Worm (Caenorhabditis elegans) whole organism, L3 larva: ENCODE results near the gene R02F2.5.
A peak's percentile ranks its signal among the peaks of the same experiment; 100 is the strongest.

Source experiments
- R02D3.7 ChIP-seq: fragments of 150-350 bp; optimal IDR thresholded peaks from 2 replicates; lab custom pipeline; 2014; ENCODE audit warnings: missing biosample characterization, missing genetic modification characterization
- ZK546.5 ChIP-seq: sonication (generic microtip); optimal IDR thresholded peaks from 2 replicates; lab custom pipeline; 2017; ENCODE audit warnings: missing biosample characterization, missing genetic modification characterization
- aly-2 ChIP-seq: fragments of 150-350 bp; optimal IDR thresholded peaks from 2 replicates; lab custom pipeline; 2014; ENCODE audit warnings: missing biosample characterization, missing genetic modification characterization
- ceh-16 ChIP-seq: sonication (generic microtip); optimal IDR thresholded peaks from 2 replicates; lab custom pipeline; 2017; ENCODE audit warnings: missing biosample characterization, missing genetic modification characterization
- ceh-28 ChIP-seq: fragments of 150-350 bp; optimal IDR thresholded peaks from 2 replicates; lab custom pipeline; 2014; ENCODE audit warnings: missing biosample characterization, missing genetic modification reagents, missing genetic modification characterization
- ceh-82 ChIP-seq: fragments of 150-350 bp; optimal IDR thresholded peaks from 2 replicates; lab custom pipeline; 2014; ENCODE audit warnings: missing biosample characterization, missing genetic modification characterization
- ceh-9 ChIP-seq: sonication (generic microtip); optimal IDR thresholded peaks from 2 replicates; lab custom pipeline; 2018; ENCODE audit warnings: missing biosample characterization, missing genetic modification characterization
- elt-1 ChIP-seq: fragments of 150-350 bp; optimal IDR thresholded peaks from 2 replicates; lab custom pipeline; 2014; ENCODE audit warnings: missing biosample characterization, missing genetic modification characterization
- elt-2 ChIP-seq: sonication (generic microtip); optimal IDR thresholded peaks from 2 replicates; lab custom pipeline; 2016; ENCODE audit warnings: missing genetic modification reagents, mild to moderate bottlenecking, missing genetic modification characterization, missing compliant biosample characterization
- elt-3 ChIP-seq, 3 experiments: fragments of 150-350 bp in 1 of 3; sonication (generic microtip) in 2 of 3; optimal IDR thresholded peaks; 2 replicates in 2 of 3; 4 replicates in 1 of 3; lab custom pipeline; 2014 to 2017; ENCODE audit warnings: missing biosample characterization in 3 of 3, missing genetic modification characterization in 3 of 3
- eor-1 ChIP-seq, 2 experiments: fragments of 150-350 bp; optimal IDR thresholded peaks; 2 replicates each; lab custom pipeline; 2014 to 2018; ENCODE audit warnings: missing biosample characterization in 2 of 2, missing genetic modification characterization in 2 of 2
- fkh-10 ChIP-seq: sonication (generic microtip); optimal IDR thresholded peaks from 2 replicates; lab custom pipeline; 2017; ENCODE audit warnings: missing biosample characterization, missing genetic modification reagents, missing genetic modification characterization
- fkh-2 ChIP-seq: fragments of 150-350 bp; optimal IDR thresholded peaks from 2 replicates; lab custom pipeline; 2014; ENCODE audit warnings: missing biosample characterization, missing genetic modification reagents, missing genetic modification characterization
- fos-1 ChIP-seq: fragments of 150-350 bp; optimal IDR thresholded peaks from 2 replicates; lab custom pipeline; 2014; ENCODE audit warnings: missing biosample characterization, missing genetic modification characterization
- hmg-11 ChIP-seq: sonication (generic microtip); optimal IDR thresholded peaks from 2 replicates; lab custom pipeline; 2016; ENCODE audit warnings: missing genetic modification characterization, missing compliant biosample characterization
- jun-1 ChIP-seq: fragments of 150-350 bp; optimal IDR thresholded peaks from 2 replicates; lab custom pipeline; 2014; ENCODE audit warnings: missing biosample characterization, missing genetic modification reagents, missing genetic modification characterization
- lin-15B ChIP-seq: fragments of 150-350 bp; optimal IDR thresholded peaks from 2 replicates; lab custom pipeline; 2014; ENCODE audit warnings: missing biosample characterization, missing genetic modification characterization
- lsy-12 ChIP-seq: sonication (generic microtip); optimal IDR thresholded peaks from 2 replicates; lab custom pipeline; 2016; ENCODE audit warnings: mild to moderate bottlenecking, missing genetic modification characterization, missing compliant biosample characterization
- mdl-1 ChIP-seq: fragments of 150-350 bp; optimal IDR thresholded peaks from 2 replicates; lab custom pipeline; 2014; ENCODE audit warnings: missing biosample characterization, missing genetic modification characterization
- mml-1 ChIP-seq: fragments of 150-350 bp; sonication (generic microtip); optimal IDR thresholded peaks from 3 replicates; lab custom pipeline; 2014; ENCODE audit warnings: missing biosample characterization, missing genetic modification characterization
- nhr-11 ChIP-seq: fragments of 150-350 bp; optimal IDR thresholded peaks from 2 replicates; lab custom pipeline; 2014; ENCODE audit warnings: missing biosample characterization, missing genetic modification characterization
- nhr-23 ChIP-seq: fragments of 150-350 bp; optimal IDR thresholded peaks from 2 replicates; lab custom pipeline; 2014; ENCODE audit warnings: missing biosample characterization, missing genetic modification reagents, missing genetic modification characterization
- nhr-25 ChIP-seq: sonication (generic microtip); optimal IDR thresholded peaks from 2 replicates; lab custom pipeline; 2017; ENCODE audit warnings: missing biosample characterization, missing genetic modification characterization
- nhr-28 ChIP-seq: fragments of 150-350 bp; optimal IDR thresholded peaks from 2 replicates; lab custom pipeline; 2014; ENCODE audit warnings: missing biosample characterization, missing genetic modification characterization
- nhr-43 ChIP-seq: sonication (generic microtip); optimal IDR thresholded peaks from 2 replicates; lab custom pipeline; 2016; ENCODE audit warnings: mild to moderate bottlenecking, missing genetic modification characterization, missing compliant biosample characterization; ENCODE audit not compliant: poor library complexity, severe bottlenecking
- nhr-67 ChIP-seq: fragments of 150-350 bp; optimal IDR thresholded peaks from 2 replicates; lab custom pipeline; 2014; ENCODE audit warnings: missing biosample characterization, missing genetic modification characterization
- nhr-76 ChIP-seq: fragments of 150-350 bp; sonication (generic microtip); optimal IDR thresholded peaks from 5 replicates; lab custom pipeline; 2014; ENCODE audit warnings: missing biosample characterization, missing genetic modification characterization
- nhr-77 ChIP-seq: fragments of 150-350 bp; optimal IDR thresholded peaks from 2 replicates; lab custom pipeline; 2014; ENCODE audit warnings: missing biosample characterization, missing genetic modification characterization
- pha-4 ChIP-seq: fragments of 150-350 bp; optimal IDR thresholded peaks from 2 replicates; lab custom pipeline; 2014; ENCODE audit warnings: missing biosample characterization, missing genetic modification reagents, missing genetic modification characterization
- sea-2 ChIP-seq: fragments of 150-350 bp; sonication (generic microtip); optimal IDR thresholded peaks from 4 replicates; lab custom pipeline; 2014; ENCODE audit warnings: missing biosample characterization, missing genetic modification reagents, missing genetic modification characterization
- snpc-4 ChIP-seq: fragments of 150-350 bp; optimal IDR thresholded peaks from 2 replicates; lab custom pipeline; 2014; ENCODE audit warnings: missing biosample characterization, missing genetic modification characterization
- tbx-2 ChIP-seq: sonication (generic microtip); optimal IDR thresholded peaks from 2 replicates; lab custom pipeline; 2016; ENCODE audit warnings: mild to moderate bottlenecking, missing genetic modification characterization, missing compliant biosample characterization
- unc-39 ChIP-seq: sonication (generic microtip); optimal IDR thresholded peaks from 4 replicates; lab custom pipeline; 2017; ENCODE audit warnings: missing biosample characterization, missing genetic modification characterization
- unc-62 ChIP-seq: fragments of 150-350 bp; sonication (generic microtip); optimal IDR thresholded peaks from 4 replicates; lab custom pipeline; 2014; ENCODE audit warnings: missing biosample characterization, missing genetic modification reagents, missing genetic modification characterization
- zag-1 ChIP-seq: fragments of 150-350 bp; optimal IDR thresholded peaks from 2 replicates; lab custom pipeline; 2014; ENCODE audit warnings: missing biosample characterization, missing genetic modification characterization
- ztf-11 ChIP-seq: fragments of 150-350 bp; optimal IDR thresholded peaks from 2 replicates; lab custom pipeline; 2014; ENCODE audit warnings: missing biosample characterization, missing genetic modification characterization
- ztf-4 ChIP-seq: fragments of 150-350 bp; optimal IDR thresholded peaks from 2 replicates; lab custom pipeline; 2014; ENCODE audit warnings: missing biosample characterization, missing genetic modification characterization

The R02F2.5 gene

ce11 chrIII:5506023-5506597 is 27.0 kb downstream of the R02F2.5 start (continued):
- TF ChIP-seq fos-1 (tag; lab: Kevin White, UChicago) (no peak), nhr-23 (tag; lab: Kevin White, UChicago) (peak; percentile 79), mdl-1 (no peak), aly-2 (tag; lab: Kevin White, UChicago) (no peak), nhr-77 (tag; lab: Kevin White, UChicago) (no peak), nhr-76 (no peak), ceh-16 (no peak), nhr-28 (tag; lab: Kevin White, UChicago) (no peak), elt-2 (tag; lab: Kevin White, UChicago) (peak; percentile 36), tbx-2 (peak; percentile 27), unc-62 (GFP tag; lab: Kevin White, UChicago) (no peak), nhr-43 (tag; lab: Kevin White, UChicago) (peak; percentile 71), pha-4 (tag; lab: Kevin White, UChicago) (peak; percentile 35), lsy-12 (tag; lab: Kevin White, UChicago) (peak; percentile 72), R02D3.7 (tag; lab: Kevin White, UChicago) (peak; percentile 56), sea-2 (GFP tag; lab: Kevin White, UChicago) (no peak), ceh-9 (tag; lab: Kevin White, UChicago) (no peak), mml-1 (tag; lab: Kevin White, UChicago) (no peak), unc-39 (no peak), hmg-11 (tag; lab: Kevin White, UChicago) (no peak), nhr-67 (tag; lab: Kevin White, UChicago) (no peak), fkh-2 (tag; lab: Kevin White, UChicago) (no peak)

ce11 chrIII:5506936-5507335 is 27.8 kb downstream of the R02F2.5 start:
- TF ChIP-seq nhr-11 (tag; lab: Kevin White, UChicago) (no peak), lin-15B (tag; lab: Kevin White, UChicago) (no peak), fkh-10 (no peak), nhr-77 (tag; lab: Kevin White, UChicago) (no peak), tbx-2 (no peak), unc-62 (GFP tag; lab: Kevin White, UChicago) (no peak), mdl-1 (no peak), ZK546.5 (tag; lab: Kevin White, UChicago) (no peak), ceh-28 (tag; lab: Kevin White, UChicago) (no peak), nhr-25 (tag; lab: Kevin White, UChicago) (no peak), aly-2 (tag; lab: Kevin White, UChicago) (no peak), nhr-23 (tag; lab: Kevin White, UChicago) (no peak), snpc-4 (tag; lab: Kevin White, UChicago) (no peak), jun-1 (tag; lab: Kevin White, UChicago) (no peak), elt-1 (tag; lab: Kevin White, UChicago) (no peak), zag-1 (tag; lab: Kevin White, UChicago) (no peak)

- TF ChIP-seq nhr-43 (tag; lab: Kevin White, UChicago): no peak
- TF ChIP-seq ceh-9 (tag; lab: Kevin White, UChicago): no peak
- no peak for TF ChIP-seq elt-3 (tag; optimal IDR thresholded peaks at IDR 0.05; lab: Kevin White, UChicago)
- TF ChIP-seq eor-1 (tag; optimal IDR thresholded peaks at IDR 0.05; lab: Kevin White, UChicago): no peak
- no peak for TF ChIP-seq fkh-2 (tag; lab: Kevin White, UChicago)
- TF ChIP-seq aly-2 (tag; lab: Kevin White, UChicago): no peak
- TF ChIP-seq ceh-82 (tag; lab: Kevin White, UChicago): no peak
- TF ChIP-seq ztf-11: no peak
- no peak for TF ChIP-seq mdl-1
- no peak for TF ChIP-seq jun-1 (tag; lab: Kevin White, UChicago)
- TF ChIP-seq elt-1 (tag; lab: Kevin White, UChicago): no peak
- no peak for TF ChIP-seq ztf-4 (tag; lab: Kevin White, UChicago)
- no peak for TF ChIP-seq nhr-11 (tag; lab: Kevin White, UChicago)
- TF ChIP-seq elt-2 (tag; lab: Kevin White, UChicago): no peak
- TF ChIP-seq lin-15B (tag; lab: Kevin White, UChicago): no peak
- TF ChIP-seq nhr-76: no peak
These were observed 29.6 kb downstream of the R02F2.5 start, which contains the start of gene D1044.7 for ce11 chrIII:5508669-5509068. Gene D1044.7, minus strand, starts transcription at chrIII:5508769.
